Worm (Caenorhabditis elegans): ENCODE results near the gene cogc-2.

The cogc-2 gene

ce11 chrIV:7049672-7050206 lies 10.4 kb upstream of the cogc-2 start, which contains the start of gene nhr-105 (continued):
- no peak for TF ChIP-seq zfp-2 (tag; optimal IDR thresholded peaks at IDR 0.05)
- TF ChIP-seq ceh-82 (tag; optimal IDR thresholded peaks at IDR 0.05) = no peak
- TF ChIP-seq aly-2 (tag; optimal IDR thresholded peaks at IDR 0.05) = no peak
- TF ChIP-seq F10B5.3 (tag; optimal IDR thresholded peaks at IDR 0.05) = no peak
- peak; percentile 83 for TF ChIP-seq cey-2 (tag; optimal IDR thresholded peaks at IDR 0.05; ENCODE audit: borderline replicate concordance, insufficient read depth)
- no peak for TF ChIP-seq ZK546.5 (tag; optimal IDR thresholded peaks at IDR 0.05)
- no peak for TF ChIP-seq unc-62 (GFP tag; optimal IDR thresholded peaks at IDR 0.05 in 1 of 2)
- no peak for TF ChIP-seq unc-62 (tag; optimal IDR thresholded peaks at IDR 0.05)
- TF ChIP-seq fos-1 (tag; optimal IDR thresholded peaks at IDR 0.05) = no peak
- no peak for TF ChIP-seq R02D3.7 (tag; optimal IDR thresholded peaks at IDR 0.05)
- TF ChIP-seq snpc-1.2 (GFP tag; IDR thresholded peaks at IDR 0.05) = no peak
- peak; percentile 98 for TF ChIP-seq aha-1 (tag)
- no peak for TF ChIP-seq daf-12 (tag; optimal IDR thresholded peaks at IDR 0.05)
- TF ChIP-seq T26A8.4 (GFP tag; IDR thresholded peaks at IDR 0.05) = peak; percentile 56; the same call in 1 of the 2 replicates
- TF ChIP-seq ztf-7 (tag; optimal IDR thresholded peaks at IDR 0.05) = peak; percentile 57
- TF ChIP-seq nhr-111 (GFP tag; optimal IDR thresholded peaks at IDR 0.05) = no peak
- no peak for TF ChIP-seq ceh-62 (tag; optimal IDR thresholded peaks at IDR 0.05)
- no peak for TF ChIP-seq D1046.2 (GFP tag; IDR thresholded peaks at IDR 0.05)
- TF ChIP-seq lin-39 (tag; optimal IDR thresholded peaks at IDR 0.05) = no peak
- no peak for TF ChIP-seq snpc-4 (tag; optimal IDR thresholded peaks at IDR 0.05)
- no peak for TF ChIP-seq Y48G9A.11 (GFP tag; IDR thresholded peaks at IDR 0.05)
- peak; percentile 88 for TF ChIP-seq dve-1 (tag; optimal IDR thresholded peaks at IDR 0.05; ENCODE audit: insufficient read depth)
- TF ChIP-seq dmd-6 (GFP tag; IDR thresholded peaks at IDR 0.05) = peak; percentile 77
- TF ChIP-seq dmd-9 (GFP tag; IDR thresholded peaks at IDR 0.05) = no peak
- no peak for TF ChIP-seq ama-1 (optimal IDR thresholded peaks at IDR 0.05)
- TF ChIP-seq nhr-6 (tag; optimal IDR thresholded peaks at IDR 0.05) = peak; percentile 53
- TF ChIP-seq mdl-1 (tag; optimal IDR thresholded peaks at IDR 0.05) = peak in 1 of 2 experiments; percentile 59
- no peak for TF ChIP-seq ces-1 (GFP tag; optimal IDR thresholded peaks at IDR 0.05)
- no peak for TF ChIP-seq daf-8 (GFP tag; IDR thresholded peaks at IDR 0.05)
- TF ChIP-seq ZK337.2 (GFP tag; IDR thresholded peaks at IDR 0.05) = no peak
- TF ChIP-seq Y105C5A.15 (GFP tag; IDR thresholded peaks at IDR 0.05) = no peak
- TF ChIP-seq saeg-2 (GFP tag; IDR thresholded peaks at IDR 0.05) = no peak
- no peak; the same call in 1 of the 2 replicates for TF ChIP-seq madf-9 (GFP tag; conservative IDR thresholded peaks at IDR 0.05)
- TF ChIP-seq php-3 (GFP tag; IDR thresholded peaks at IDR 0.05) = peak; percentile 32; the same call in 1 of the 2 replicates
- TF ChIP-seq vab-7 (GFP tag; IDR thresholded peaks at IDR 0.05) = no peak
- TF ChIP-seq jun-1 (tag; optimal IDR thresholded peaks at IDR 0.05) = no peak
- no peak for TF ChIP-seq ceh-28 (tag; optimal IDR thresholded peaks at IDR 0.05)
- TF ChIP-seq pqm-1 (tag; optimal IDR thresholded peaks at IDR 0.05) = peak; percentile 13
- no peak for TF ChIP-seq zip-2 (tag; optimal IDR thresholded peaks at IDR 0.05)
- peak; percentile 1 for TF ChIP-seq egl-27 (tag; optimal IDR thresholded peaks at IDR 0.05)
- TF ChIP-seq Y75B8A.6 (GFP tag; IDR thresholded peaks at IDR 0.05) = 0 out of 2 replicates have a peak, but pooled peaks have one; percentile 33
- TF ChIP-seq madf-5 (GFP tag; IDR thresholded peaks at IDR 0.05) = 0 out of 4 replicates have a peak, but pooled peaks of 1 of the 2 experiments have one; percentile 10
- TF ChIP-seq nhr-237 (tag; optimal IDR thresholded peaks at IDR 0.05) = no peak
- no peak for TF ChIP-seq lir-3 (tag; optimal IDR thresholded peaks at IDR 0.05)
- TF ChIP-seq nhr-42 (GFP tag; IDR thresholded peaks at IDR 0.05) = 0 out of 2 replicates have a peak, but pooled peaks have one; percentile 54
- TF ChIP-seq rbr-2 (tag; optimal IDR thresholded peaks at IDR 0.05) = peak; percentile 17
- TF ChIP-seq daf-16 (GFP tag; optimal IDR thresholded peaks at IDR 0.05) = no peak
- peak; percentile 83 for TF ChIP-seq daf-16 (tag; optimal IDR thresholded peaks at IDR 0.05)
- TF ChIP-seq attf-4 (tag; optimal IDR thresholded peaks at IDR 0.05) = no peak
- TF ChIP-seq tra-1 (GFP tag; IDR thresholded peaks at IDR 0.05) = peak; percentile 62
- TF ChIP-seq zip-11 (GFP tag; IDR thresholded peaks at IDR 0.05) = no peak
- no peak for TF ChIP-seq pha-4 (GFP tag; IDR thresholded peaks at IDR 0.05)
- no peak for TF ChIP-seq pha-4 (tag; optimal IDR thresholded peaks at IDR 0.05)
